Worm (Caenorhabditis elegans) whole organism, L1 larva: Measurements from ENCODE around the gene lbp-2.

Source experiments
- C04F5.9 ChIP-seq: sonication (generic microtip); optimal IDR thresholded peaks from 2 replicates; lab custom pipeline; 2016; ENCODE audit warnings: missing genetic modification characterization, missing compliant biosample characterization
- C16A3.4 ChIP-seq: fragments of 150-350 bp; optimal IDR thresholded peaks from 2 replicates; lab custom pipeline; 2014; ENCODE audit warnings: missing biosample characterization, missing genetic modification characterization
- C34B4.2 ChIP-seq: sonication (generic microtip); optimal IDR thresholded peaks from 2 replicates; lab custom pipeline; 2017; ENCODE audit warnings: mild to moderate bottlenecking, missing genetic modification characterization, missing compliant biosample characterization
- Y116A8C.19 ChIP-seq: sonication (generic microtip); optimal IDR thresholded peaks from 2 replicates; lab custom pipeline; 2016; ENCODE audit warnings: missing compliant biosample characterization, missing genetic modification characterization, borderline replicate concordance
- alr-1 ChIP-seq: fragments of 200-800 bp; sonication (Bioruptor generic); optimal IDR thresholded peaks from 2 replicates; lab custom pipeline; 2018; ENCODE audit warnings: borderline replicate concordance, mild to moderate bottlenecking, missing genetic modification characterization, missing compliant biosample characterization
- blmp-1 ChIP-seq: fragments of 150-350 bp; optimal IDR thresholded peaks from 2 replicates; lab custom pipeline; 2014; ENCODE audit warnings: missing biosample characterization, missing genetic modification characterization
- ceh-63 ChIP-seq: fragments of 200-800 bp; sonication (Bioruptor generic); optimal IDR thresholded peaks from 2 replicates; lab custom pipeline; 2018; ENCODE audit warnings: mild to moderate bottlenecking, missing genetic modification characterization, missing compliant biosample characterization
- ceh-90 ChIP-seq: sonication (generic microtip); optimal IDR thresholded peaks from 2 replicates; lab custom pipeline; 2016; ENCODE audit warnings: missing genetic modification characterization, missing compliant biosample characterization
- dpl-1 ChIP-seq, 3 experiments: fragments of 150-350 bp in 2 of 3; sonication (generic microtip) in 1 of 3; optimal IDR thresholded peaks; 2 replicates each; lab custom pipeline; 2014 to 2017; ENCODE audit warnings: missing biosample characterization in 3 of 3, missing genetic modification characterization in 3 of 3, missing genetic modification reagents in 3 of 3
- dsc-1 ChIP-seq: sonication (generic microtip); optimal IDR thresholded peaks from 2 replicates; lab custom pipeline; 2016; ENCODE audit warnings: mild to moderate bottlenecking, missing genetic modification characterization, missing compliant biosample characterization
- fkh-4 ChIP-seq: sonication (generic microtip); optimal IDR thresholded peaks from 2 replicates; lab custom pipeline; 2016; ENCODE audit warnings: missing compliant biosample characterization, missing genetic modification characterization, borderline replicate concordance
- fkh-8 ChIP-seq: sonication (generic microtip); optimal IDR thresholded peaks from 2 replicates; lab custom pipeline; 2016; ENCODE audit warnings: mild to moderate bottlenecking, missing genetic modification characterization, missing compliant biosample characterization
- fos-1 ChIP-seq: fragments of 150-350 bp; optimal IDR thresholded peaks from 2 replicates; lab custom pipeline; 2014; ENCODE audit warnings: missing biosample characterization, missing genetic modification characterization
- irx-1 ChIP-seq: sonication (generic microtip); optimal IDR thresholded peaks from 2 replicates; lab custom pipeline; 2016; ENCODE audit warnings: missing genetic modification characterization, missing compliant biosample characterization
- jun-1 ChIP-seq: fragments of 150-350 bp; optimal IDR thresholded peaks from 2 replicates; lab custom pipeline; 2014; ENCODE audit warnings: missing biosample characterization, missing genetic modification reagents, missing genetic modification characterization
- lin-13 ChIP-seq: fragments of 150-350 bp; optimal IDR thresholded peaks from 2 replicates; lab custom pipeline; 2014; ENCODE audit warnings: missing biosample characterization, missing genetic modification reagents, missing genetic modification characterization
- lin-35 ChIP-seq, 2 experiments: fragments of 150-350 bp; optimal IDR thresholded peaks; 2 replicates each; lab custom pipeline; 2014; ENCODE audit warnings: missing biosample characterization in 2 of 2, missing genetic modification characterization in 2 of 2, missing genetic modification reagents in 2 of 2
- lin-39 ChIP-seq: fragments of 150-350 bp; optimal IDR thresholded peaks from 2 replicates; lab custom pipeline; 2014; ENCODE audit warnings: missing biosample characterization, missing genetic modification reagents, missing genetic modification characterization
- lir-3 ChIP-seq: sonication (generic microtip); optimal IDR thresholded peaks from 2 replicates; lab custom pipeline; 2016; ENCODE audit warnings: mild to moderate bottlenecking, missing genetic modification characterization, moderate library complexity, missing compliant biosample characterization; ENCODE audit not compliant: poor library complexity
- lsy-2 ChIP-seq, 2 experiments: fragments of 150-350 bp; optimal IDR thresholded peaks; 2 replicates each; lab custom pipeline; 2014; ENCODE audit warnings: missing biosample characterization in 2 of 2, missing genetic modification characterization in 2 of 2
- mab-9 ChIP-seq: fragments of 200-800 bp; sonication (Bioruptor generic); IDR thresholded peaks from 2 replicates; pipeline ENCODE4 v1.3.6; 2022; ENCODE audit warnings: missing genetic modification reagents, missing genetic modification characterization, missing compliant biosample characterization
- mdl-1 ChIP-seq, 2 experiments: fragments of 150-350 bp; optimal IDR thresholded peaks; 2 replicates each; lab custom pipeline; 2014 to 2017; ENCODE audit warnings: missing biosample characterization in 2 of 2, missing genetic modification characterization in 2 of 2, inconsistent platforms in 1 of 2
- mef-2 ChIP-seq: fragments of 150-350 bp; optimal IDR thresholded peaks from 2 replicates; lab custom pipeline; 2014; ENCODE audit warnings: missing biosample characterization, missing genetic modification characterization
- nhr-11 ChIP-seq: fragments of 150-350 bp; optimal IDR thresholded peaks from 2 replicates; lab custom pipeline; 2014; ENCODE audit warnings: missing biosample characterization, missing genetic modification characterization
- nhr-12 ChIP-seq: sonication (generic microtip); optimal IDR thresholded peaks from 2 replicates; lab custom pipeline; 2017; ENCODE audit warnings: missing biosample characterization, missing genetic modification characterization
- nhr-19 ChIP-seq: fragments of 200-800 bp; sonication (Bioruptor generic); conservative IDR thresholded peaks from 2 replicates; pipeline ENCODE4 v1.3.6; 2022; ENCODE audit warnings: missing genetic modification characterization, missing compliant biosample characterization
- nhr-20 ChIP-seq: sonication (generic microtip); optimal IDR thresholded peaks from 2 replicates; lab custom pipeline; 2016; ENCODE audit warnings: mild to moderate bottlenecking, missing genetic modification characterization, missing compliant biosample characterization
- nhr-28 ChIP-seq: fragments of 150-350 bp; optimal IDR thresholded peaks from 2 replicates; lab custom pipeline; 2014; ENCODE audit warnings: missing biosample characterization, missing genetic modification characterization
- nhr-71 ChIP-seq: sonication (generic microtip); optimal IDR thresholded peaks from 2 replicates; lab custom pipeline; 2016; ENCODE audit warnings: mild to moderate bottlenecking, missing genetic modification characterization, moderate library complexity, missing compliant biosample characterization
- nhr-84 ChIP-seq: sonication (generic microtip); optimal IDR thresholded peaks from 2 replicates; lab custom pipeline; 2017; ENCODE audit warnings: missing biosample characterization, missing genetic modification characterization
- pqm-1 ChIP-seq: sonication (generic microtip); optimal IDR thresholded peaks from 3 replicates; lab custom pipeline; 2017; ENCODE audit warnings: missing biosample characterization, missing genetic modification characterization
- rnt-1 ChIP-seq: sonication (generic microtip); optimal IDR thresholded peaks from 2 replicates; lab custom pipeline; 2016; ENCODE audit warnings: mild to moderate bottlenecking, missing genetic modification characterization, moderate library complexity, missing compliant biosample characterization
- skn-1 ChIP-seq: fragments of 150-350 bp; optimal IDR thresholded peaks from 2 replicates; lab custom pipeline; 2014; ENCODE audit warnings: missing biosample characterization, missing genetic modification characterization
- snu-23 ChIP-seq: sonication (generic microtip); optimal IDR thresholded peaks from 2 replicates; lab custom pipeline; 2016; ENCODE audit warnings: missing genetic modification characterization, missing compliant biosample characterization
- sox-4 ChIP-seq: sonication (generic microtip); optimal IDR thresholded peaks from 2 replicates; lab custom pipeline; 2016; ENCODE audit warnings: missing genetic modification characterization, missing compliant biosample characterization
- sptf-1 ChIP-seq: fragments of 150-350 bp; optimal IDR thresholded peaks from 2 replicates; lab custom pipeline; 2014; ENCODE audit warnings: missing biosample characterization, missing genetic modification characterization
- sup-37 ChIP-seq: fragments of 200-800 bp; sonication (Bioruptor generic); optimal IDR thresholded peaks from 2 replicates; lab custom pipeline; 2018; ENCODE audit warnings: mild to moderate bottlenecking, missing genetic modification characterization, missing compliant biosample characterization
- tlp-1 ChIP-seq: fragments of 150-350 bp; optimal IDR thresholded peaks from 2 replicates; lab custom pipeline; 2014; ENCODE audit warnings: missing biosample characterization, missing genetic modification characterization
- unc-30 ChIP-seq: sonication (generic microtip); optimal IDR thresholded peaks from 2 replicates; lab custom pipeline; 2017; ENCODE audit warnings: missing biosample characterization, missing genetic modification characterization
- unc-86 ChIP-seq: sonication (generic microtip); optimal IDR thresholded peaks from 2 replicates; lab custom pipeline; 2016; ENCODE audit warnings: missing genetic modification characterization, missing compliant biosample characterization
- ztf-11 ChIP-seq, 2 experiments: sonication (generic microtip); optimal IDR thresholded peaks; 2 replicates each; lab custom pipeline; 2016 to 2017; ENCODE audit warnings: missing genetic modification characterization in 2 of 2, missing biosample characterization in 1 of 2, missing compliant biosample characterization in 1 of 2

The lbp-2 gene

DNA sequence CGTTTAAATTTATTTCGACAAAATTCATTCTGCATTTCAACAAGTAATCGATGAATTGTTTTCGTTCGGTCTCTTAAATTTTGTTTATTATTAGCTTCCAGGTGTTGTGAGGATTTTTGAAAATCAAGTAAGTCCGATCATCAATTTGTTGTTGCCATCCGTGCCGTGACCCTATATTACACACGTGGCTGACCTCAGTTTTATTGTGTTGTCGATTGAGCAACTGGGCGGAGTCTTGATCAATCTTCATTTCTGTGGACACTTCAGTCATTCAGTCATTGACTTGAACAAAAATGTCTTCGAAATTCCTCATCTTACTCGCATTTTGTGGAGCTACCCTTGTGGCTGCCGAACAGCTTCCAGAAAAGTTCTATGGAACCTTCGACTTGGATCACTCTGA, at the start of gene lbp-2:
Gene lbp-2 (plus strand): TSS at position 102 of the 400 bp plus-strand sequence.
- TF ChIP-seq fos-1 (tag; lab: Kevin White, UChicago) = no peak
- TF ChIP-seq unc-30 (tag; lab: Kevin White, UChicago) = no peak
- no peak for TF ChIP-seq tlp-1 (tag; lab: Kevin White, UChicago)
- TF ChIP-seq ceh-63 = no peak
- TF ChIP-seq nhr-12 (tag; lab: Kevin White, UChicago) = no peak
- no peak for TF ChIP-seq irx-1
- no peak for TF ChIP-seq nhr-11
- TF ChIP-seq C16A3.4 (tag; lab: Kevin White, UChicago) = no peak
- no peak for TF ChIP-seq sox-4 (tag; lab: Kevin White, UChicago)
- no peak for TF ChIP-seq nhr-84 (tag; lab: Kevin White, UChicago)
- TF ChIP-seq C04F5.9 (tag; lab: Kevin White, UChicago) = no peak
- no peak for TF ChIP-seq lir-3 (tag; lab: Kevin White, UChicago)
- TF ChIP-seq nhr-19 = no peak
- no peak for TF ChIP-seq ceh-90
- TF ChIP-seq snu-23 (GFP tag; lab: Kevin White, UChicago) = peak; percentile 6
- TF ChIP-seq rnt-1 = peak; percentile 57
- TF ChIP-seq lin-39 = peak; percentile 19
- TF ChIP-seq dsc-1 (tag; lab: Kevin White, UChicago) = no peak
- no peak for TF ChIP-seq nhr-20 (tag; lab: Kevin White, UChicago)
- TF ChIP-seq alr-1 (tag; lab: Kevin White, UChicago) = no peak
- no peak for TF ChIP-seq fkh-4 (tag; lab: Kevin White, UChicago)
- TF ChIP-seq blmp-1 (tag; lab: Kevin White, UChicago) = no peak
- TF ChIP-seq nhr-71 = peak; percentile 30
- no peak for TF ChIP-seq lin-35 (GFP tag; optimal IDR thresholded peaks at IDR 0.05; lab: Kevin White, UChicago)
- no peak for TF ChIP-seq C34B4.2 (tag; lab: Kevin White, UChicago)
- no peak for TF ChIP-seq lin-13 (GFP tag; lab: Kevin White, UChicago)
- no peak for TF ChIP-seq skn-1 (tag; lab: Kevin White, UChicago)
- TF ChIP-seq dpl-1 (GFP tag; optimal IDR thresholded peaks at IDR 0.05; lab: Kevin White, UChicago) = no peak
- TF ChIP-seq nhr-28 = no peak
- no peak for TF ChIP-seq sptf-1 (tag; lab: Kevin White, UChicago)
- no peak for TF ChIP-seq unc-86 (tag; lab: Kevin White, UChicago)
- no peak for TF ChIP-seq sup-37 (GFP tag; lab: Kevin White, UChicago)
- no peak for TF ChIP-seq lsy-2 (tag; optimal IDR thresholded peaks at IDR 0.05; lab: Kevin White, UChicago)
- TF ChIP-seq mdl-1 (tag; optimal IDR thresholded peaks at IDR 0.05; lab: Kevin White, UChicago) = peak in 1 of 2 experiments; percentile 21
- no peak for TF ChIP-seq ztf-11 (tag; optimal IDR thresholded peaks at IDR 0.05; lab: Kevin White, UChicago)
- no peak for TF ChIP-seq pqm-1 (tag; lab: Kevin White, UChicago)
- TF ChIP-seq Y116A8C.19 (tag; lab: Kevin White, UChicago) = no peak
- no peak for TF ChIP-seq mab-9 (GFP tag; lab: Robert Waterston, UW)
- no peak for TF ChIP-seq jun-1 (tag; lab: Kevin White, UChicago)
- no peak for TF ChIP-seq fkh-8 (tag; lab: Kevin White, UChicago)

DNA sequence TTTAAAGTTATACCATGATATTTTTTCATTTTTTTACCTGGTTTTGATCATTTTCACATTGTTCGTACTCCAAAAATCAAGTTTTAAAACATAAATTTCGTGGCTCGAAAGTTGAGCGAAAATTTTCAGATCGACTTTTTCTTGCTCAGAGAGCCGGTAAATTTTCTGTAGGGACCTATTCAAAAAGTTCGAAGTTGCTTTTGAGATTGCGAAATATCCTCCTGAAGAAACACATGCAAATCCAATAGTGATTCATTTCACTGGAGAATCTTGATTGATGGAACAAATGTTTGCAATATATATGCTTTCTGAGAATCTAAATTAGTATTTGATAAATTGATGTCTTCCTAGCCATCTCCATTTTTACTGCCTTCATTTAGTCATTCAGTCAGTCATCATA, 43.7 kb upstream of the lbp-2 start:
- TF ChIP-seq dsc-1 (tag; lab: Kevin White, UChicago) (peak; percentile 24), mef-2 (tag; lab: Kevin White, UChicago) (no peak)
